Worm (Caenorhabditis elegans): ENCODE measurements around the gene ceh-16.

The ceh-16 gene

ce11 chrIII:8650235-8650817 is 27.8 kb downstream of the ceh-16 start, which contains the start of gene flp-23 (continued):
- TF ChIP-seq elt-2 (tag; optimal IDR thresholded peaks at IDR 0.05) (peak; percentile 63), pax-1 (tag; optimal IDR thresholded peaks at IDR 0.05) (no peak), T23F11.4 (GFP tag; optimal IDR thresholded peaks at IDR 0.05) (peak; percentile 51), ceh-9 (tag; optimal IDR thresholded peaks at IDR 0.05) (peak; percentile 34), madf-2 (tag; optimal IDR thresholded peaks at IDR 0.05) (peak; percentile 59), ceh-14 (tag; optimal IDR thresholded peaks at IDR 0.05) (peak; percentile 41), sdc-2 (tag; optimal IDR thresholded peaks at IDR 0.05) (peak; percentile 53), ceh-31 (tag; optimal IDR thresholded peaks at IDR 0.05) (peak; percentile 57), ceh-6 (GFP tag; optimal IDR thresholded peaks at IDR 0.05) (peak; percentile 59), C38D4.7 (GFP tag; optimal IDR thresholded peaks at IDR 0.05) (peak; percentile 54), ref-2 (tag; optimal IDR thresholded peaks at IDR 0.05) (peak; percentile 58), sox-2 (GFP tag; IDR thresholded peaks at IDR 0.05) (peak; percentile 53), gmeb-2 (tag; optimal IDR thresholded peaks at IDR 0.05) (peak; percentile 78), npax-4 (tag; optimal IDR thresholded peaks at IDR 0.05) (peak; percentile 60), ttx-3 (tag; optimal IDR thresholded peaks at IDR 0.05) (peak; percentile 57), unc-86 (tag; optimal IDR thresholded peaks at IDR 0.05) (peak; percentile 63), dve-1 (tag; optimal IDR thresholded peaks at IDR 0.05) (peak; percentile 62)

ce11 chrIII:8652112-8652694 is 29.7 kb downstream of the ceh-16 start:
- TF ChIP-seq zip-5 (tag; optimal IDR thresholded peaks at IDR 0.05) = no peak
- TF ChIP-seq ttx-3 (tag; optimal IDR thresholded peaks at IDR 0.05) = no peak
- no peak for TF ChIP-seq sox-4 (tag; optimal IDR thresholded peaks at IDR 0.05)
- TF ChIP-seq hlh-6 (tag; optimal IDR thresholded peaks at IDR 0.05) = no peak
- TF ChIP-seq odd-2 (tag; optimal IDR thresholded peaks at IDR 0.05) = no peak
- TF ChIP-seq nfya-1 (tag; optimal IDR thresholded peaks at IDR 0.05) = no peak
- no peak for TF ChIP-seq tbx-2 (tag; optimal IDR thresholded peaks at IDR 0.05)
- TF ChIP-seq pqm-1 (tag; optimal IDR thresholded peaks at IDR 0.05) = no peak
- TF ChIP-seq ceh-19 (GFP tag; optimal IDR thresholded peaks at IDR 0.05) = no peak
- TF ChIP-seq sdc-2 (tag; optimal IDR thresholded peaks at IDR 0.05) = no peak

ce11 chrIII:8652922-8653321 is 30.4 kb downstream of the ceh-16 start:
- no peak for TF ChIP-seq zip-5 (tag; optimal IDR thresholded peaks at IDR 0.05)
- peak; percentile 5 for TF ChIP-seq ceh-14 (tag; optimal IDR thresholded peaks at IDR 0.05)
- no peak for TF ChIP-seq ceh-2 (tag; optimal IDR thresholded peaks at IDR 0.05)
- TF ChIP-seq ceh-18 (tag; optimal IDR thresholded peaks at IDR 0.05) = peak; percentile 47
- TF ChIP-seq fkh-6 (tag; optimal IDR thresholded peaks at IDR 0.05) = peak; percentile 12
- TF ChIP-seq sox-2 (GFP tag; IDR thresholded peaks at IDR 0.05) = no peak; the same call in 1 of the 2 replicates
- TF ChIP-seq mec-3 (tag; optimal IDR thresholded peaks at IDR 0.05; ENCODE audit: borderline replicate concordance) = no peak
- TF ChIP-seq C38D4.7 (GFP tag; optimal IDR thresholded peaks at IDR 0.05) = peak; percentile 40
- TF ChIP-seq unc-42 (tag; optimal IDR thresholded peaks at IDR 0.05) = no peak
- TF ChIP-seq C08G9.2 (tag; optimal IDR thresholded peaks at IDR 0.05) = no peak
- TF ChIP-seq pros-1 (tag; optimal IDR thresholded peaks at IDR 0.05) = no peak
- no peak for TF ChIP-seq hlh-15 (tag; optimal IDR thresholded peaks at IDR 0.05)
- TF ChIP-seq npax-4 (tag; optimal IDR thresholded peaks at IDR 0.05) = no peak
- no peak for TF ChIP-seq ceh-22 (tag; optimal IDR thresholded peaks at IDR 0.05)
- TF ChIP-seq lim-6 (tag; optimal IDR thresholded peaks at IDR 0.05) = no peak
- peak; percentile 49 for TF ChIP-seq syd-9 (tag; optimal IDR thresholded peaks at IDR 0.05)
- TF ChIP-seq ceh-34 (tag; optimal IDR thresholded peaks at IDR 0.05) = no peak
- peak; percentile 19 for TF ChIP-seq nfya-1 (tag; optimal IDR thresholded peaks at IDR 0.05)
- TF ChIP-seq gmeb-2 (tag; optimal IDR thresholded peaks at IDR 0.05) = peak; percentile 53
- no peak for TF ChIP-seq fkh-10 (GFP tag; optimal IDR thresholded peaks at IDR 0.05)
- no peak for TF ChIP-seq rnt-1 (tag; optimal IDR thresholded peaks at IDR 0.05)
- TF ChIP-seq ceh-24 (tag; optimal IDR thresholded peaks at IDR 0.05) = no peak
- no peak for TF ChIP-seq F13H6.1 (tag; optimal IDR thresholded peaks at IDR 0.05)
- no peak for TF ChIP-seq pha-2 (tag; optimal IDR thresholded peaks at IDR 0.05)
- TF ChIP-seq pat-9 (tag; optimal IDR thresholded peaks at IDR 0.05) = peak; percentile 8
- no peak for TF ChIP-seq hlh-8 (tag; optimal IDR thresholded peaks at IDR 0.05)
- no peak for TF ChIP-seq pqm-1 (tag; optimal IDR thresholded peaks at IDR 0.05)
- TF ChIP-seq ceh-45 (GFP tag; IDR thresholded peaks at IDR 0.05) = no peak
- TF ChIP-seq sdc-2 (tag; optimal IDR thresholded peaks at IDR 0.05) = peak; percentile 8
- TF ChIP-seq nhr-11 (tag; optimal IDR thresholded peaks at IDR 0.05) = no peak
- peak; percentile 14 for TF ChIP-seq dmd-4 (tag; optimal IDR thresholded peaks at IDR 0.05; ENCODE audit: borderline replicate concordance)
- no peak for TF ChIP-seq ceh-30 (tag; optimal IDR thresholded peaks at IDR 0.05)
